Worm (Caenorhabditis elegans) whole organism, L2 larva: ENCODE measurements around the gene Y43F8B.10.

ENCODE experiments used
- ama-1 ChIP-seq: fragments of 150-350 bp; optimal IDR thresholded peaks from 2 replicates; lab custom pipeline; 2018; ENCODE audit warnings: inconsistent platforms
- nhr-77 ChIP-seq: fragments of 150-350 bp; optimal IDR thresholded peaks from 2 replicates; lab custom pipeline; 2014; ENCODE audit warnings: missing biosample characterization, missing genetic modification characterization

- TF ChIP-seq nhr-77 (tag; lab: Kevin White, UChicago) (no peak), ama-1 (peak; percentile 52)
These were observed 46.5 kb downstream of the Y43F8B.10 start for ce11 chrV:19520597-19521322.
